Fruit fly (Drosophila melanogaster): Measurements from ENCODE around the gene CG1571.

Gene CG1571

dm6 chrX:8101479-8102198 lies 26.0 kb downstream of the CG1571 start, which contains the start of gene CG2258 (continued):
- TF ChIP-seq Spps (tag; optimal IDR thresholded peaks at IDR 0.05) (peak; percentile 69), dimm (GFP tag; IDR thresholded peaks at IDR 0.05) (peak; percentile 73), Lpt (GFP tag; optimal IDR thresholded peaks at IDR 0.05) (no peak), Atf3 (GFP tag; optimal IDR thresholded peaks at IDR 0.05) (peak; percentile 45), CG32772 (GFP tag; IDR thresholded peaks at IDR 0.05) (peak; percentile 89), CrebB (tag; optimal IDR thresholded peaks at IDR 0.05) (peak; percentile 74), pum (GFP tag; optimal IDR thresholded peaks at IDR 0.05) (no peak), ewg (GFP tag; optimal IDR thresholded peaks at IDR 0.05) (peak; percentile 74), pzg (GFP tag; optimal IDR thresholded peaks at IDR 0.05) (peak; percentile 31), CG7556 (GFP tag; optimal IDR thresholded peaks at IDR 0.05) (peak; percentile 76), Fer3 (tag; optimal IDR thresholded peaks at IDR 0.05) (peak; percentile 91), Jarid2 (GFP tag; optimal IDR thresholded peaks at IDR 0.05) (peak; percentile 44), Hmx (GFP tag; optimal IDR thresholded peaks at IDR 0.05) (peak; percentile 5), pita (GFP tag; optimal IDR thresholded peaks at IDR 0.05) (no peak), gcm (GFP tag; optimal IDR thresholded peaks at IDR 0.05) (peak; percentile 70), Dbx (GFP tag; IDR thresholded peaks at IDR 0.05) (peak; percentile 62; the same call in 1 of the 3 replicates), ems (GFP tag; optimal IDR thresholded peaks at IDR 0.05) (peak; percentile 73), Max (GFP tag; optimal IDR thresholded peaks at IDR 0.05) (peak; percentile 43), ssp (GFP tag; IDR thresholded peaks at IDR 0.05) (peak; percentile 73), CG14965 (GFP tag; optimal IDR thresholded peaks at IDR 0.05; ENCODE audit: borderline replicate concordance) (peak; percentile 35), chm (GFP tag; IDR thresholded peaks at IDR 0.05) (peak; percentile 82), E2f2 (GFP tag; IDR thresholded peaks at IDR 0.05) (peak; percentile 85), Scr (GFP tag; IDR thresholded peaks at IDR 0.05; ENCODE audit: partially characterized antibody) (peak; percentile 49), scrt (GFP tag; optimal IDR thresholded peaks at IDR 0.05) (peak; percentile 77), gt (GFP tag; IDR thresholded peaks at IDR 0.05) (no peak), fd102C (GFP tag; optimal IDR thresholded peaks at IDR 0.05) (no peak), CG2199 (GFP tag; IDR thresholded peaks at IDR 0.05) (0 out of 3 replicates have a peak, but pooled peaks have one; percentile 49), tll (GFP tag; optimal IDR thresholded peaks at IDR 0.05) (no peak), en (GFP tag; optimal IDR thresholded peaks at IDR 0.05) (no peak), Hmr (GFP tag; optimal IDR thresholded peaks at IDR 0.05) (peak; percentile 85), tx (GFP tag; optimal IDR thresholded peaks at IDR 0.05) (peak; percentile 62), CG10209 (GFP tag; optimal IDR thresholded peaks at IDR 0.05) (peak; percentile 78), pnt (GFP tag; optimal IDR thresholded peaks at IDR 0.05) (no peak), Nf-YA (GFP tag; IDR thresholded peaks at IDR 0.05) (peak; percentile 66), wor (GFP tag; IDR thresholded peaks at IDR 0.05) (peak; percentile 81), cad (GFP tag; optimal IDR thresholded peaks at IDR 0.05) (no peak), psq (GFP tag; optimal IDR thresholded peaks at IDR 0.05) (peak; percentile 24), Dp (GFP tag; optimal IDR thresholded peaks at IDR 0.05) (peak; percentile 82), CG12942 (GFP tag; optimal IDR thresholded peaks at IDR 0.05) (peak; percentile 70), usp (GFP tag; optimal IDR thresholded peaks at IDR 0.05) (no peak), CG12659 (GFP tag; optimal IDR thresholded peaks at IDR 0.05) (peak; percentile 85), Oaz (GFP tag; IDR thresholded peaks at IDR 0.05) (peak; percentile 64; the same call in 1 of the 2 replicates), D19B (GFP tag; optimal IDR thresholded peaks at IDR 0.05) (peak; percentile 52), bbx (GFP tag; IDR thresholded peaks at IDR 0.05; ENCODE audit: partially characterized antibody) (peak; percentile 20; the same call in 1 of the 2 replicates), ato (GFP tag; IDR thresholded peaks at IDR 0.05; ENCODE audit: partially characterized antibody) (no peak), Dip2 (GFP tag; IDR thresholded peaks at IDR 0.05) (no peak), Hr78 (GFP tag; optimal IDR thresholded peaks at IDR 0.05) (peak in 1 of 2 experiments; percentile 63), Awh (GFP tag; IDR thresholded peaks at IDR 0.05) (peak; percentile 76), bsh (GFP tag; optimal IDR thresholded peaks at IDR 0.05) (peak; percentile 87 to 94)
